Fruit fly (Drosophila melanogaster): ENCODE results near the gene CG9727.
A peak's percentile ranks its signal among the peaks of the same experiment; 100 is the strongest.

The CG9727 gene

DNA sequence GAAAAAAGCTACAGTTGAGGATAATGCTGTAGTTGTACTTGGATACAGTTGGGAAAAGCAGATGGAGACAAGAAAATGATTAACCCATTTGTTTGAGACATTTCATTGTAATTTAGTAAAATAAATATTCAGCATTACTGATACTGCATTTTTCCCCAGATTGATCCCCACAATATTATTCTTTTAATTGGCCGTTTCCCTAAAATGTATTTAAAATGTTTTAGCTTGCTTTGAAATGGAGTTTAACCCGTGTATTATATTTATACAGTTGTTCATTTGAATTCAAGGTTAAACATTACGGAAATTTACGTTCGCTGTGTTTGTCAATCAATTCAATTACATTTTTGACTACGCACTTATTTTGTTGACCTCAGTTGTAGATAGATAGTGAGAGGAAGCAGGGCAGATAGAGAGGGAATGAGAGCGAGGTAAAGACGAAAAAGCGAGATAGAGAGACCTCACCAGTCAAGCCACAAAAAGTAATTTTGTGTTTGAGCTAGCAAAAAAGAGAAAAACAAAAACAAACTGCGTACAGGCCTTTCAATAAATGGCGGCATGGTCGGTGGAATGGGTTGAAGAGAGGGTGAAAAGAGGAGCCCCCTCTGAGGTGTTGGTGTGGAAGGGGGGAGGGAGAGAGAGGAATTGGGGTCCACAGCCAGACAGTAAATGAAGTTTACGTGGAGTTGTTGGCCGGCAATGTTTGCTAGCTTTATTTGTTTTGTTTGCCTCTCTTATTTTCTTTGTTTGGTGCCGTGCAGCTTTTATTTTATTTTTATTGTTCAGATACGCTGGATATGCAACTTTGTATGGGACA, 45.9 kb downstream of the CG9727 start (continued):
- peak; percentile 37; the same call in 1 of the 2 replicates for TF ChIP-seq CG8765 (GFP tag; IDR thresholded peaks at IDR 0.05)
- peak; percentile 43 for TF ChIP-seq CG12236 (GFP tag; optimal IDR thresholded peaks at IDR 0.05)
- TF ChIP-seq CG6272 (GFP tag; IDR thresholded peaks at IDR 0.05): peak; percentile 42; the same call in 1 of the 2 replicates
- no peak for TF ChIP-seq HLHmδ (GFP tag; optimal IDR thresholded peaks at IDR 0.05)
- peak; percentile 42 for TF ChIP-seq CG7271 (tag; optimal IDR thresholded peaks at IDR 0.05)
- TF ChIP-seq gsb (GFP tag; IDR thresholded peaks at IDR 0.05): 0 out of 2 replicates have a peak, but pooled peaks have one; percentile 50
- peak; percentile 3 for TF ChIP-seq ac (GFP tag; optimal IDR thresholded peaks at IDR 0.05)
- TF ChIP-seq NC2β (GFP tag; optimal IDR thresholded peaks at IDR 0.05): peak; percentile 65
- TF ChIP-seq cg (GFP tag; optimal IDR thresholded peaks at IDR 0.05): peak; percentile 18
- peak; percentile 51 for TF ChIP-seq CG13894 (tag; optimal IDR thresholded peaks at IDR 0.05)
- no peak for TF ChIP-seq br (optimal IDR thresholded peaks at IDR 0.05)
- peak; percentile 89 for TF ChIP-seq CG15269 (tag; optimal IDR thresholded peaks at IDR 0.05)
- TF ChIP-seq nom (GFP tag; optimal IDR thresholded peaks at IDR 0.05): peak; percentile 92
- peak; percentile 81 for TF ChIP-seq CG11695 (GFP tag; IDR thresholded peaks at IDR 0.05)
- 0 out of 4 replicates have a peak, but pooled peaks have one; percentile 37 for TF ChIP-seq Dll (GFP tag; IDR thresholded peaks at IDR 0.05; ENCODE audit: partially characterized antibody)
- no peak for TF ChIP-seq CG43689 (GFP tag; IDR thresholded peaks at IDR 0.05)
- peak; percentile 72 for TF ChIP-seq CG30020 (tag; optimal IDR thresholded peaks at IDR 0.05)
- no peak for TF ChIP-seq mld (GFP tag; IDR thresholded peaks at IDR 0.05; ENCODE audit: partially characterized antibody)
- peak; percentile 71 for TF ChIP-seq CG14014 (GFP tag; IDR thresholded peaks at IDR 0.05)
- TF ChIP-seq tup (GFP tag; optimal IDR thresholded peaks at IDR 0.05): no peak
- peak; percentile 82 for TF ChIP-seq gcm (GFP tag; optimal IDR thresholded peaks at IDR 0.05)
- TF ChIP-seq CG17612 (GFP tag; IDR thresholded peaks at IDR 0.05): peak; percentile 14; the same call in 1 of the 2 replicates
- TF ChIP-seq CG11398 (GFP tag; optimal IDR thresholded peaks at IDR 0.05): peak; percentile 78
- TF ChIP-seq CG7357 (GFP tag; IDR thresholded peaks at IDR 0.05): peak; percentile 67
- TF ChIP-seq run (tag; optimal IDR thresholded peaks at IDR 0.05): peak; percentile 42
- peak; percentile 74 for TF ChIP-seq pnt (GFP tag; optimal IDR thresholded peaks at IDR 0.05)
- peak; percentile 72 for TF ChIP-seq CG18011 (GFP tag; optimal IDR thresholded peaks at IDR 0.05)
- no peak for TF ChIP-seq CG9797 (GFP tag; optimal IDR thresholded peaks at IDR 0.05)
- TF ChIP-seq chn (GFP tag; optimal IDR thresholded peaks at IDR 0.05): peak; percentile 88
- no peak; the same call in 1 of the 2 replicates for TF ChIP-seq Bgb (GFP tag; IDR thresholded peaks at IDR 0.05; ENCODE audit: partially characterized antibody)
- TF ChIP-seq CG9876 (GFP tag; optimal IDR thresholded peaks at IDR 0.05): peak; percentile 46
- TF ChIP-seq NK7.1 (GFP tag; optimal IDR thresholded peaks at IDR 0.05): peak; percentile 73
- TF ChIP-seq Jarid2 (GFP tag; optimal IDR thresholded peaks at IDR 0.05): peak; percentile 73
- TF ChIP-seq CG34422 (GFP tag; IDR thresholded peaks at IDR 0.05): peak; percentile 53; the same call in 2 of the 3 replicates
- TF ChIP-seq CG2712 (tag; optimal IDR thresholded peaks at IDR 0.05): peak; percentile 90
- peak; percentile 96 for TF ChIP-seq CG18262 (tag; optimal IDR thresholded peaks at IDR 0.05)
- peak; percentile 60 for TF ChIP-seq pros (GFP tag; optimal IDR thresholded peaks at IDR 0.05)
- no peak for TF ChIP-seq Tbp (GFP tag; optimal IDR thresholded peaks at IDR 0.05)
- peak; percentile 61 for TF ChIP-seq CG3065 (GFP tag; optimal IDR thresholded peaks at IDR 0.05)
- TF ChIP-seq Poxn (GFP tag; IDR thresholded peaks at IDR 0.05): no peak
- peak; percentile 57 for TF ChIP-seq dm (GFP tag; optimal IDR thresholded peaks at IDR 0.05)
- peak; percentile 48 for TF ChIP-seq CG11247 (GFP tag; IDR thresholded peaks at IDR 0.05)
- peak; percentile 79 for TF ChIP-seq twi (tag; optimal IDR thresholded peaks at IDR 0.05)
- peak; percentile 46; the same call in 1 of the 3 replicates for TF ChIP-seq CG14050 (GFP tag; IDR thresholded peaks at IDR 0.05)
- no peak for TF ChIP-seq CG42726 (GFP tag; IDR thresholded peaks at IDR 0.05; ENCODE audit: partially characterized antibody)
- TF ChIP-seq tna (GFP tag; IDR thresholded peaks at IDR 0.05; ENCODE audit: partially characterized antibody): no peak
- no peak for TF ChIP-seq cad (GFP tag; optimal IDR thresholded peaks at IDR 0.05)
- peak; percentile 92 for TF ChIP-seq Ssrp (tag; optimal IDR thresholded peaks at IDR 0.05)
- TF ChIP-seq rib (GFP tag; IDR thresholded peaks at IDR 0.05): no peak

Measured in whole organism, embryonic.